Fruit fly (Drosophila melanogaster): ENCODE measurements around the gene CG15888.
A peak's percentile ranks its signal among the peaks of the same experiment; 100 is the strongest.

The CG15888 gene

DNA sequence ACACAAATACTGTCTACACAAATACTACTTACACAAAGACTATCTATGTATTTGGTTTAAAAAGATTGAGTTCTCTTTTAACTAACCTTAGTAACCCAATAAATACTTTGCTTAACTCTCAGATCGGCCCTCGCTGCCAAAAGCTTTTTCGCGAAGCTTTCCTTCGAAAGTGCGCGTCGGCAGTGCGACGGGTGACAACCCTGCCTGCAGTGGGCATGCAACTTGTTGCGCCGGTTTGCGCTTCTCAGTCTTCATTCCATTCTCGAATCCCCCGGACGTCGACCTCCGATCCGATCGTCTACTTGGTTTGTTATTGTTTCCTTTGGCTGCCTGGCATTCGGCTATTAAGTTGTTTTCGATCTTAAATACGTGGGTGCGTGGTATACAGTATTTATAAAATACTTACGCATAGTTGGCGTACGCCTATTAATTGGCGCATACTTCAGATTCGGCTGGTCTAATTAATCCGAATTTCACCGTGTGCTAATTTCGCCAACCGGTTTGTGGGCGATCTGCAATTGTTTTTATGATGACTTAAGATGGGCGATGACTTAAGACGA, 26.1 kb downstream of the CG15888 start, which contains the start of gene CG11686 (continued):
- TF ChIP-seq CG8632 (GFP tag; optimal IDR thresholded peaks at IDR 0.05) (peak; percentile 6), spab (GFP tag; optimal IDR thresholded peaks at IDR 0.05) (no peak), fd85E (GFP tag; optimal IDR thresholded peaks at IDR 0.05) (no peak), Ets96B (tag; optimal IDR thresholded peaks at IDR 0.05) (no peak), esn (GFP tag; optimal IDR thresholded peaks at IDR 0.05) (peak; percentile 16), Sox15 (GFP tag; optimal IDR thresholded peaks at IDR 0.05) (no peak), svp (GFP tag) (peak; percentile 92), CG10631 (GFP tag; optimal IDR thresholded peaks at IDR 0.05) (no peak), fd59A (GFP tag; optimal IDR thresholded peaks at IDR 0.05) (no peak), CG6276 (GFP tag; optimal IDR thresholded peaks at IDR 0.05) (no peak), Eip75B (GFP tag; optimal IDR thresholded peaks at IDR 0.05) (no peak), CG6808 (GFP tag; optimal IDR thresholded peaks at IDR 0.05) (no peak), lz (GFP tag; optimal IDR thresholded peaks at IDR 0.05) (no peak), CG7368 (GFP tag; optimal IDR thresholded peaks at IDR 0.05) (no peak), Lpt (GFP tag; optimal IDR thresholded peaks at IDR 0.05) (no peak), fkh (GFP tag; optimal IDR thresholded peaks at IDR 0.05) (peak; percentile 70), ss (GFP tag; optimal IDR thresholded peaks at IDR 0.05) (no peak), CG9139 (GFP tag; optimal IDR thresholded peaks at IDR 0.05) (no peak), OdsH (GFP tag; optimal IDR thresholded peaks at IDR 0.05) (no peak), CG8319 (GFP tag; optimal IDR thresholded peaks at IDR 0.05) (no peak), CG6163 (GFP tag; IDR thresholded peaks at IDR 0.05) (peak; percentile 29; the same call in 1 of the 3 replicates), eg (GFP tag; IDR thresholded peaks at IDR 0.05) (peak; percentile 51; the same call in 1 of the 3 replicates), Sox14 (GFP tag; optimal IDR thresholded peaks at IDR 0.05) (peak; percentile 1), acj6 (GFP tag; optimal IDR thresholded peaks at IDR 0.05) (no peak), cyc (GFP tag; optimal IDR thresholded peaks at IDR 0.05) (no peak), CG10669 (GFP tag; optimal IDR thresholded peaks at IDR 0.05) (no peak), CG6792 (GFP tag; optimal IDR thresholded peaks at IDR 0.05) (no peak), CG32006 (GFP tag; optimal IDR thresholded peaks at IDR 0.05) (no peak), Eip78C (GFP tag) (peak; percentile 71), net (GFP tag; optimal IDR thresholded peaks at IDR 0.05) (no peak), Met (GFP tag; optimal IDR thresholded peaks at IDR 0.05) (peak; percentile 15), CG4318 (GFP tag; optimal IDR thresholded peaks at IDR 0.05) (no peak)

DNA sequence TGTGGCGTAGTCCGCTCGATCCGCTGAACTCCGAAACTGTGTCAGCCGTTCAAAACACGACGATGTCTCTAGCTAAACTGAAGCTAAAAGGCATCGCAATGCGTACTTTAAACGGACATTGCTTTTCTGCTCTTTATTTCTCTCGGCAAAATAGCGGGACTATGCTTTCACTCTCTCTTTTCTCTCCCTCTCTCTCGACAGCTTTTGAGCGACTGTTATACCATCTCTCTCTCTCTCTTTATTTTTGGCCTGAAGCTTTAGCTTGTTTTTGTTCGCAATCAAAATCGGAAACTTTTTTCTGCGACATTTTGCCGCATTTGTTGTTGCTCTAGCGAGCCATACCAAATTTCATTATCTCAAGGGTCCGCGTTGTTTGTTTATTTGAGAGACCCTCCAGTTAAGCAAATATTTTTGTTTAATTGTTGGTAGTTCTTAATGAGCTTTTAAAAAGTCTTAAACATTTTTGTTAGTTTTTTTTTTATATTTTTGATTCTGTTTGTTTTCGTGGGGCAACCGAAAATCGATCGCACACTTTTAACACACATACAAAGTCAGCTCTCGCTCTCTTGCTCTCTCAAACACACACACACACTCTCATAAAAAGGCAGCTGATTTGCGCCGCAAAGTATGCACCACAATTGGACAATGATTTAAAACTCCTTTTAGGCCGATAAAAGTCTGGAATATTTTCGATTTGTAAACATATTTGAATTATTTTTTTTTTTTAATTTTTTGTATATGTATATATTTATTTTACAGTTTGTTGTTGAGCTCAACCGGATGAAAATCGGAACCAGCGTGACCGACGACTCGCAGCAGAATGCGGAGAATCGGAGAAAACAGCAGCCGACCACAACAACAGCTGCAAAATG, 27.4 kb downstream of the CG15888 start, which contains the start of gene Ace:
Gene Ace (minus strand): TSS at position 822 of the 872 bp plus-strand sequence.
- TF ChIP-seq Eip78C (GFP tag): peak; percentile 72
- TF ChIP-seq CG6792 (GFP tag; optimal IDR thresholded peaks at IDR 0.05): no peak
- TF ChIP-seq Gug (GFP tag; IDR thresholded peaks at IDR 0.05): no peak
- peak; percentile 55 for TF ChIP-seq fkh (GFP tag; optimal IDR thresholded peaks at IDR 0.05)
- no peak for TF ChIP-seq fd85E (GFP tag; optimal IDR thresholded peaks at IDR 0.05)
- TF ChIP-seq ss (GFP tag; optimal IDR thresholded peaks at IDR 0.05): no peak

DNA sequence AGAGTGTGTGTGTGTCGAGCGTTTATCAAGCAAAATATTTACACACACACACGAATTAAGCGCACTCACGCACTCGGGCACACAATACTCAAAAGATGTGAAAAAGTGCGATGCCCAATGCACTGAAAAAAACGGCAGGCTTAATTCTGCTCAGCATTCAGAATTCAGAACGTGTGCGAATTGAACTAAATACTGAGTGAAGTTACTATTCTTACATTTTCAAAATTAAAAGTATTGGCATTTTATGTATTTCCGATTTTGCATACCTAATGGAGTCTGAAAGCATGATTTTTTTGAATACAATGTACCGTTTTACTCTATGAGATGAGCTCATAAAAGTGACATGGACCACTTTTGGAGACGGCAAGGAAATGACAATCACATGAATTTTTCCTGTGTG, 29.2 kb downstream of the CG15888 start:
- TF ChIP-seq CG15336 (GFP tag; IDR thresholded peaks at IDR 0.05): 0 out of 2 replicates have a peak, but pooled peaks have one; percentile 8
- TF ChIP-seq Eip93F (GFP tag; optimal IDR thresholded peaks at IDR 0.05): no peak

DNA sequence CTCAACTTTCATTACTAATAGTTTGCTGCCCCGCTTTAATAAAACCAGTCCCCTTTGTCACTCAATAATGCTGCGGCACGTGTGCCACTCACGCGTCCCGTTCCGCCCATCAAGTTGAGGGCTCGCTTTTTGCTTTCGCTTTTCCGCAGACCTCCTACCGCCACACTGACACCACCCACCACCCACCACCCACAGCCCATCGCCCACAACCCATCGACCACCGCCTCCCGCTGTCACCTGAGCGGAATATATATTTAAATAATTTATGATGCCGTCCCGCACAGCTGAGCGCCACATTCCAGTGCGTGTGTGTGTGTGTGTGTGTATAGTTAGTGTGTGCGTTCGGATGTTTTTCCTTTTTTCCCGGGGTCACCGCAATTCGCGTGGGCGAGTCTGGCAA, 44.6 kb downstream of the CG15888 start:
- TF ChIP-seq Ets96B (tag; optimal IDR thresholded peaks at IDR 0.05) (no peak), Met (GFP tag; optimal IDR thresholded peaks at IDR 0.05) (no peak), achi (GFP tag; optimal IDR thresholded peaks at IDR 0.05) (no peak), svp (GFP tag) (no peak), CG11902 (GFP tag; optimal IDR thresholded peaks at IDR 0.05) (no peak), pdm3 (GFP tag; optimal IDR thresholded peaks at IDR 0.05) (no peak), CG16779 (tag; optimal IDR thresholded peaks at IDR 0.05) (no peak), Smox (GFP tag; optimal IDR thresholded peaks at IDR 0.05) (no peak), Sox14 (GFP tag; optimal IDR thresholded peaks at IDR 0.05) (no peak), topi (GFP tag; optimal IDR thresholded peaks at IDR 0.05) (no peak), dac (GFP tag; optimal IDR thresholded peaks at IDR 0.05) (no peak), CG10669 (GFP tag; optimal IDR thresholded peaks at IDR 0.05) (no peak), Eip75B (GFP tag; optimal IDR thresholded peaks at IDR 0.05) (no peak)
